Fruit fly (Drosophila melanogaster): Measurements from ENCODE around the gene Nedd8.

Gene Nedd8

DNA sequence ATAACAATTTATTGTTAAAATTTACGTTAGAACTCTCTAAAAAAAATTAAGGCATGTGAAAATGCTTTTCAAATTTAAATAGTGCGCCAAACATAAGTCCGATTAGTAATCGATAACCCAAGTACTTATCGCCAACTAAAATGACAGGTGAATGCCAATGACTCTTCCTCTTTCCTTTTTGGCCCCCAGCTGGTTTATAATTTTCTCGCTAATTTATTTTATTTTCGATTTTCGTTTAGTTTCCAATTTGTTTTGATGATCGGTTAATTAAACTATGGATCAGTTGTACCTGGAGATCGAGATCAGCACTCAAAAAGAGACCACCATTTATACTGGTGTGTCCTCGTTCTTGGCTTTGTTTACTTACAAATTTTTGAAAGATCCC, 2.9 kb downstream of the Nedd8 start, which contains the start of gene CG10428 (continued):
- TF ChIP-seq CG2678 (tag; optimal IDR thresholded peaks at IDR 0.05) (no peak), Deaf1 (tag; optimal IDR thresholded peaks at IDR 0.05) (no peak), unpg (GFP tag; optimal IDR thresholded peaks at IDR 0.05) (no peak), CG2875 (GFP tag; optimal IDR thresholded peaks at IDR 0.05) (no peak), Oaz (GFP tag; IDR thresholded peaks at IDR 0.05) (no peak), bab2 (GFP tag; optimal IDR thresholded peaks at IDR 0.05) (no peak), E2f2 (GFP tag; IDR thresholded peaks at IDR 0.05) (peak; percentile 96), Sox102F (GFP tag; optimal IDR thresholded peaks at IDR 0.05) (no peak), kni (GFP tag; optimal IDR thresholded peaks at IDR 0.05) (no peak), CG17912 (GFP tag; optimal IDR thresholded peaks at IDR 0.05) (no peak), CG7745 (tag; optimal IDR thresholded peaks at IDR 0.05) (peak; percentile 97), Rx (GFP tag; IDR thresholded peaks at IDR 0.05) (no peak), CG3281 (GFP tag; optimal IDR thresholded peaks at IDR 0.05) (no peak), CG6813 (GFP tag; optimal IDR thresholded peaks at IDR 0.05) (no peak), CG17186 (GFP tag; optimal IDR thresholded peaks at IDR 0.05) (no peak), hbn (GFP tag; IDR thresholded peaks at IDR 0.05; ENCODE audit: partially characterized antibody) (peak; percentile 56; the same call in 1 of the 2 replicates), CG13287 (GFP tag; IDR thresholded peaks at IDR 0.05; ENCODE audit: partially characterized antibody) (peak; percentile 61; the same call in 1 of the 2 replicates), CG2116 (GFP tag; optimal IDR thresholded peaks at IDR 0.05) (peak; percentile 60), sna (GFP tag; IDR thresholded peaks at IDR 0.05; ENCODE audit: partially characterized antibody) (0 out of 2 replicates have a peak, but pooled peaks have one; percentile 35), CHES-1-like (GFP tag; optimal IDR thresholded peaks at IDR 0.05) (no peak), wor (GFP tag; IDR thresholded peaks at IDR 0.05) (no peak), caup (GFP tag; optimal IDR thresholded peaks at IDR 0.05; ENCODE audit: severe bottlenecking) (no peak), exex (tag; optimal IDR thresholded peaks at IDR 0.05) (no peak), nom (GFP tag; optimal IDR thresholded peaks at IDR 0.05) (no peak), ham (GFP tag; IDR thresholded peaks at IDR 0.05) (no peak), CG4360 (GFP tag; IDR thresholded peaks at IDR 0.05) (no peak), Kr (GFP tag; optimal IDR thresholded peaks at IDR 0.05) (no peak), CG4328 (GFP tag; optimal IDR thresholded peaks at IDR 0.05) (no peak), emc (GFP tag; optimal IDR thresholded peaks at IDR 0.05) (no peak), Blimp-1 (GFP tag; optimal IDR thresholded peaks at IDR 0.05) (no peak), ase (GFP tag; IDR thresholded peaks at IDR 0.05) (no peak), CG2129 (GFP tag; IDR thresholded peaks at IDR 0.05; ENCODE audit: partially characterized antibody) (no peak), Dip2 (GFP tag; IDR thresholded peaks at IDR 0.05) (no peak), tap (tag; optimal IDR thresholded peaks at IDR 0.05) (no peak), NC2β (GFP tag; optimal IDR thresholded peaks at IDR 0.05) (no peak), Dip3 (GFP tag; optimal IDR thresholded peaks at IDR 0.05) (no peak), CG11723 (GFP tag; optimal IDR thresholded peaks at IDR 0.05) (no peak), CG2712 (tag; optimal IDR thresholded peaks at IDR 0.05) (no peak), CG4617 (GFP tag; optimal IDR thresholded peaks at IDR 0.05; ENCODE audit: borderline replicate concordance) (peak; percentile 64), Bgb (GFP tag; IDR thresholded peaks at IDR 0.05; ENCODE audit: partially characterized antibody) (peak; percentile 63; the same call in 1 of the 2 replicates), stwl (tag; optimal IDR thresholded peaks at IDR 0.05) (peak; percentile 23), Hr78 (GFP tag; optimal IDR thresholded peaks at IDR 0.05) (no peak), fru (optimal IDR thresholded peaks at IDR 0.05) (no peak), CG8765 (GFP tag; IDR thresholded peaks at IDR 0.05) (no peak), az2 (GFP tag; optimal IDR thresholded peaks at IDR 0.05) (no peak), dm (GFP tag; optimal IDR thresholded peaks at IDR 0.05) (no peak), br (optimal IDR thresholded peaks at IDR 0.05) (no peak), Doc3 (GFP tag; IDR thresholded peaks at IDR 0.05; ENCODE audit: partially characterized antibody) (no peak), CG30431 (GFP tag; optimal IDR thresholded peaks at IDR 0.05) (no peak), BtbVII (GFP tag; optimal IDR thresholded peaks at IDR 0.05) (no peak), CG15479 (GFP tag; optimal IDR thresholded peaks at IDR 0.05) (no peak)

Data from whole organism, embryonic.